Worm (Caenorhabditis elegans) whole organism, early embryonic: ENCODE measurements around the gene Y58A7A.4.

Source experiments
- aly-1 ChIP-seq: sonication (generic microtip); optimal IDR thresholded peaks from 2 replicates; lab custom pipeline; 2016; ENCODE audit warnings: missing genetic modification characterization, missing compliant biosample characterization
- ama-1 ChIP-seq: fragments of 150-350 bp; optimal IDR thresholded peaks from 2 replicates; lab custom pipeline; 2014
- ets-7 ChIP-seq: sonication (generic microtip); optimal IDR thresholded peaks from 2 replicates; lab custom pipeline; 2016; ENCODE audit warnings: missing genotype, missing genetic modification characterization, missing compliant biosample characterization
- hmbx-1 ChIP-seq: sonication (generic microtip); optimal IDR thresholded peaks from 2 replicates; lab custom pipeline; 2016; ENCODE audit warnings: mild to moderate bottlenecking, missing genetic modification characterization, missing compliant biosample characterization
- pes-1 ChIP-seq: fragments of 200-800 bp; sonication (Bioruptor generic); IDR thresholded peaks from 2 replicates; pipeline ENCODE4 v1.3.6; 2022; ENCODE audit warnings: missing genetic modification reagents, missing genetic modification characterization, missing compliant biosample characterization
- tra-4 ChIP-seq: sonication (generic microtip); optimal IDR thresholded peaks from 2 replicates; lab custom pipeline; 2017; ENCODE audit warnings: missing genetic modification characterization, missing compliant biosample characterization

- TF ChIP-seq pes-1 (GFP tag; lab: Robert Waterston, UW): no peak
- no peak for TF ChIP-seq tra-4 (tag; lab: Kevin White, UChicago)
- no peak for TF ChIP-seq ama-1 (lab: Kevin White, UChicago)
- no peak for TF ChIP-seq hmbx-1 (tag; lab: Kevin White, UChicago)
- no peak for TF ChIP-seq aly-1 (tag; lab: Kevin White, UChicago)
- TF ChIP-seq ets-7 (tag; lab: Kevin White, UChicago): no peak
Measured at ce11 chrV:5033099-5033498, 51.7 kb downstream of the Y58A7A.4 start, which contains the start of gene K11D12.13.
